Worm (Caenorhabditis elegans) whole organism, L1 larva: ENCODE results near the gene gsnl-1.
A peak's percentile ranks its signal among the peaks of the same experiment; 100 is the strongest.

Source experiments
- C16A3.4 ChIP-seq: fragments of 150-350 bp; optimal IDR thresholded peaks from 2 replicates; lab custom pipeline; 2014; ENCODE audit warnings: missing biosample characterization, missing genetic modification characterization
- C34B4.2 ChIP-seq: sonication (generic microtip); optimal IDR thresholded peaks from 2 replicates; lab custom pipeline; 2017; ENCODE audit warnings: mild to moderate bottlenecking, missing genetic modification characterization, missing compliant biosample characterization
- F16B12.6 ChIP-seq: fragments of 150-350 bp; optimal IDR thresholded peaks from 2 replicates; lab custom pipeline; 2014; ENCODE audit warnings: missing biosample characterization, missing genetic modification characterization
- Y116A8C.19 ChIP-seq: sonication (generic microtip); optimal IDR thresholded peaks from 2 replicates; lab custom pipeline; 2016; ENCODE audit warnings: missing compliant biosample characterization, missing genetic modification characterization, borderline replicate concordance
- aha-1 ChIP-seq: fragments of 150-350 bp; optimal IDR thresholded peaks from 2 replicates; lab custom pipeline; 2014; ENCODE audit warnings: missing biosample characterization, missing genetic modification characterization
- ama-1 ChIP-seq: fragments of 150-350 bp; optimal IDR thresholded peaks from 2 replicates; lab custom pipeline; 2014
- blmp-1 ChIP-seq: fragments of 150-350 bp; optimal IDR thresholded peaks from 2 replicates; lab custom pipeline; 2014; ENCODE audit warnings: missing biosample characterization, missing genetic modification characterization
- ceh-8 ChIP-seq: fragments of 200-800 bp; sonication (Bioruptor generic); optimal IDR thresholded peaks from 2 replicates; lab custom pipeline; 2018; ENCODE audit warnings: mild to moderate bottlenecking, missing genetic modification characterization, moderate library complexity, missing compliant biosample characterization
- ceh-90 ChIP-seq: sonication (generic microtip); optimal IDR thresholded peaks from 2 replicates; lab custom pipeline; 2016; ENCODE audit warnings: missing genetic modification characterization, missing compliant biosample characterization
- dpl-1 ChIP-seq, 3 experiments: fragments of 150-350 bp in 2 of 3; sonication (generic microtip) in 1 of 3; optimal IDR thresholded peaks; 2 replicates each; lab custom pipeline; 2014 to 2017; ENCODE audit warnings: missing biosample characterization in 3 of 3, missing genetic modification characterization in 3 of 3, missing genetic modification reagents in 3 of 3
- efl-1 ChIP-seq, 4 experiments: fragments of 150-350 bp; optimal IDR thresholded peaks in 3 of 4; peaks in 1 of 4; 1 replicate in 1 of 4; 2 replicates in 3 of 4; lab custom pipeline; 2014; ENCODE audit warnings: missing biosample characterization in 2 of 4, missing genetic modification characterization in 2 of 4, missing genetic modification reagents in 2 of 4
- egl-13 ChIP-seq: sonication (generic microtip); optimal IDR thresholded peaks from 2 replicates; lab custom pipeline; 2016; ENCODE audit warnings: missing genotype, missing genetic modification reagents, missing genetic modification characterization, missing compliant biosample characterization
- elt-2 ChIP-seq: sonication (generic microtip); optimal IDR thresholded peaks from 2 replicates; lab custom pipeline; 2016; ENCODE audit warnings: missing genetic modification characterization, mild to moderate bottlenecking, inconsistent platforms, missing compliant biosample characterization, missing genetic modification reagents
- fkh-10 ChIP-seq: sonication (generic microtip); optimal IDR thresholded peaks from 2 replicates; lab custom pipeline; 2017; ENCODE audit warnings: missing biosample characterization, missing genetic modification reagents, missing genetic modification characterization
- fkh-4 ChIP-seq: sonication (generic microtip); optimal IDR thresholded peaks from 2 replicates; lab custom pipeline; 2016; ENCODE audit warnings: missing compliant biosample characterization, missing genetic modification characterization, borderline replicate concordance
- fkh-8 ChIP-seq: sonication (generic microtip); optimal IDR thresholded peaks from 2 replicates; lab custom pipeline; 2016; ENCODE audit warnings: mild to moderate bottlenecking, missing genetic modification characterization, missing compliant biosample characterization
- fos-1 ChIP-seq: fragments of 150-350 bp; optimal IDR thresholded peaks from 2 replicates; lab custom pipeline; 2014; ENCODE audit warnings: missing biosample characterization, missing genetic modification characterization
- grh-1 ChIP-seq: fragments of 200-800 bp; sonication (Bioruptor generic); IDR thresholded peaks from 2 replicates; pipeline ENCODE4 v1.3.6; 2022; ENCODE audit warnings: missing genetic modification reagents, missing genetic modification characterization, missing compliant biosample characterization
- hpl-2 ChIP-seq: fragments of 150-350 bp; optimal IDR thresholded peaks from 2 replicates; lab custom pipeline; 2014; ENCODE audit warnings: missing biosample characterization, missing genetic modification reagents, missing genetic modification characterization
- irx-1 ChIP-seq: sonication (generic microtip); optimal IDR thresholded peaks from 2 replicates; lab custom pipeline; 2016; ENCODE audit warnings: missing genetic modification characterization, missing compliant biosample characterization
- lin-13 ChIP-seq: fragments of 150-350 bp; optimal IDR thresholded peaks from 2 replicates; lab custom pipeline; 2014; ENCODE audit warnings: missing biosample characterization, missing genetic modification reagents, missing genetic modification characterization
- mef-2 ChIP-seq: fragments of 150-350 bp; optimal IDR thresholded peaks from 2 replicates; lab custom pipeline; 2014; ENCODE audit warnings: missing biosample characterization, missing genetic modification characterization
- nhr-11 ChIP-seq: fragments of 150-350 bp; optimal IDR thresholded peaks from 2 replicates; lab custom pipeline; 2014; ENCODE audit warnings: missing biosample characterization, missing genetic modification characterization
- nhr-20 ChIP-seq: sonication (generic microtip); optimal IDR thresholded peaks from 2 replicates; lab custom pipeline; 2016; ENCODE audit warnings: mild to moderate bottlenecking, missing genetic modification characterization, missing compliant biosample characterization
- nhr-237 ChIP-seq: fragments of 150-350 bp; optimal IDR thresholded peaks from 2 replicates; lab custom pipeline; 2014; ENCODE audit warnings: missing biosample characterization, missing genetic modification characterization
- nhr-47 ChIP-seq: sonication (generic microtip); optimal IDR thresholded peaks from 2 replicates; lab custom pipeline; 2016; ENCODE audit warnings: mild to moderate bottlenecking, missing genetic modification characterization, moderate library complexity, missing compliant biosample characterization
- nhr-76 ChIP-seq: sonication (generic microtip); optimal IDR thresholded peaks from 2 replicates; lab custom pipeline; 2017; ENCODE audit warnings: missing biosample characterization, missing genetic modification characterization
- nhr-77 ChIP-seq: fragments of 150-350 bp; optimal IDR thresholded peaks from 2 replicates; lab custom pipeline; 2014; ENCODE audit warnings: missing biosample characterization, missing genetic modification characterization
- nhr-84 ChIP-seq: sonication (generic microtip); optimal IDR thresholded peaks from 2 replicates; lab custom pipeline; 2017; ENCODE audit warnings: missing biosample characterization, missing genetic modification characterization
- nhr-85 ChIP-seq: sonication (generic microtip); peaks from one replicate; lab custom pipeline; 2016; ENCODE audit warnings: missing genetic modification characterization, inconsistent platforms, missing compliant biosample characterization
- nhr-90 ChIP-seq: sonication (generic microtip); optimal IDR thresholded peaks from 2 replicates; lab custom pipeline; 2016; ENCODE audit warnings: mild to moderate bottlenecking, missing genetic modification characterization, missing compliant biosample characterization; ENCODE audit not compliant: poor library complexity
- pag-3 ChIP-seq: sonication (generic microtip); optimal IDR thresholded peaks from 2 replicates; lab custom pipeline; 2017; ENCODE audit warnings: missing genetic modification characterization, mild to moderate bottlenecking, missing compliant biosample characterization, antibody characterized with exemption, borderline replicate concordance; ENCODE audit not compliant: insufficient read depth
- pqm-1 ChIP-seq: sonication (generic microtip); optimal IDR thresholded peaks from 3 replicates; lab custom pipeline; 2017; ENCODE audit warnings: missing biosample characterization, missing genetic modification characterization
- unc-86 ChIP-seq: sonication (generic microtip); optimal IDR thresholded peaks from 2 replicates; lab custom pipeline; 2016; ENCODE audit warnings: missing genetic modification characterization, missing compliant biosample characterization
- unc-98 ChIP-seq: fragments of 200-800 bp; sonication (Bioruptor generic); IDR thresholded peaks from 2 replicates; pipeline ENCODE4 v1.3.6; 2022; ENCODE audit warnings: missing genetic modification characterization, missing compliant biosample characterization
- ztf-4 ChIP-seq: fragments of 150-350 bp; optimal IDR thresholded peaks from 2 replicates; lab custom pipeline; 2014; ENCODE audit warnings: missing biosample characterization, missing genetic modification characterization

The gsnl-1 gene

DNA sequence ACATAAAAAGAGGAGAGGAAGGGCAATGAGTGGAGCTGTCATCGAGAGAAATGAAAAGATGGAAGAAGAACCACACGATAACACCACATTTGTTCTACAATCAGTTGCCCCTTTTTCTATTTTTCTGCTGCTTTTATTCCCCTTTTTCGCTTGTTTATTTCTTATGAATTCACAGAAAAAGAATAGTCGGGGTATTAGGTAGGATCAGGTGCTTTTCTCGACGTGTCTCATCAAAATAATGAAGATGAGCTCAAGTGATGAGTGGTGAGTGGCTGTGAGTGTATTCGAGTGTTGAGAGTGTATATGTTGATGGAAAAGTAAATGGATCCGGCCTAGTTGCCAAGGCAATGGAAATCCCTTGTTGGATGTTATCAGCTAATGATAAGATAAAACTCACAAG, 11.3 kb upstream of the gsnl-1 start (continued):
- no peak for TF ChIP-seq ztf-4
- no peak for TF ChIP-seq nhr-77 (tag; lab: Kevin White, UChicago)
- no peak for TF ChIP-seq Y116A8C.19 (tag; lab: Kevin White, UChicago)
- no peak for TF ChIP-seq unc-86 (tag; lab: Kevin White, UChicago)
- no peak for TF ChIP-seq F16B12.6
- no peak for TF ChIP-seq efl-1 (optimal IDR thresholded peaks at IDR 0.05; lab: Kevin White, UChicago)
- peak in 1 of 2 experiments; percentile 69 for TF ChIP-seq efl-1 (GFP tag; optimal IDR thresholded peaks at IDR 0.05 in 1 of 2; lab: Kevin White, UChicago)
- TF ChIP-seq fkh-10: no peak
- no peak for TF ChIP-seq C34B4.2 (tag; lab: Kevin White, UChicago)
- peak; percentile 15 for TF ChIP-seq fkh-8 (tag; lab: Kevin White, UChicago)

DNA sequence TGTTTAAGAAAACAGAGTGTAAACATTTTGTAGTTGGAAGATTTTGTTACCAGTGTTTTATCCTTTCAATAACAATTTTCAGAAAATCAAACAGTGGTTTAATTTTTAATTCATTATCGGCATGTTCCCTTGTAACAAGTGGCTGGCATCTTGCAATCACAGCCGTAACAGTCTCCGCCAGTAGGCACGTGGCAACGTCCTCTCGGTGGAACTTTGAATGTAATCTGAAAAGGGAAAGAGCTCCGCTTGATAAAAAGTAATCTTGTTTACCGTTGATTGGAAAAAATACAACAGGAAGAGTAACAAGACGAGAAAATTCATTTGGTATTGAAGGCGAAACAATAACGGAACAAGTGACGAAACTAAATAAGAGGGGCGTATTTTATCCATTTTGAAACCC, 7.4 kb upstream of the gsnl-1 start, which contains the start of gene K06A4.10:
Gene K06A4.10 (minus strand): TSS at position 390 of the 400 bp plus-strand sequence.
- TF ChIP-seq nhr-77 (tag; lab: Kevin White, UChicago) (no peak), elt-2 (tag; lab: Kevin White, UChicago) (peak; percentile 46)

DNA sequence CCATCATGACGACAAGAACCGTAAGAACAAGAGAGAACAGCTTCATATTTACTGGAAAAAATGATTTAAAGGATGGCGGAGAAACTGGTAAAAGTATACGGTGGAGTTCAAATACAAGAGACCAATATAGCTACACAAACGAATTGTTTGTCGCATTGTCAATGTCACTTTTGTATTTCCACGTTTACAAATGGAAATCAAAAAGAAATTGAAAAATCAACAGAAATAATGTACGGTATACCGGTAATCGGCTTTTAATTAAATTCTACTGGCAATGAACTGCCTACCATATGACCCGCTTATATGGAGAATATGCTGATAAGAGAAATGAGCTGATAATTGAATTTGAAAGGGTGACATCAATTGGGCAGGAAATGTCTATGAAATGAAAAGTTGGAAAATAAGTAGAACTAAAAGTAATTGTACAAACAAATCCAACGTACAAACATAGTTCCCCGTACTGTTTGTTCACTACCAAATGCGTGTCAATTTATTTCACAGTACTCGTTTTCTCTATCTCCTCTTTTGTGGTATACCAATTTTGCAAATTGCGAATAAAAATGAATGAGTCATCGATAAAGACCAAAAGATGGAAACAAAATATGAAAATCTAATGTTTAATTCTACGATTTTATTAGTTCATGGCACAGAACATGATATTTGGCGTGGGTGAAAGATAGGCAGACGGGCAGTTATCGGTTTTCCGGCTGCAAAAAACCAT, 5.2 kb upstream of the gsnl-1 start, which contains the start of gene K06A4.7:
Gene K06A4.7 (minus strand): TSS at position 51 of the 721 bp plus-strand sequence.
- TF ChIP-seq elt-2 (tag; lab: Kevin White, UChicago) (peak; percentile 79), ceh-8 (GFP tag; lab: Kevin White, UChicago) (no peak), nhr-76 (tag; lab: Kevin White, UChicago) (no peak), efl-1 (optimal IDR thresholded peaks at IDR 0.05; lab: Kevin White, UChicago) (no peak), efl-1 (GFP tag; optimal IDR thresholded peaks at IDR 0.05 in 1 of 2; lab: Kevin White, UChicago) (peak in 1 of 2 experiments; percentile 43), nhr-84 (no peak), nhr-20 (no peak)

DNA sequence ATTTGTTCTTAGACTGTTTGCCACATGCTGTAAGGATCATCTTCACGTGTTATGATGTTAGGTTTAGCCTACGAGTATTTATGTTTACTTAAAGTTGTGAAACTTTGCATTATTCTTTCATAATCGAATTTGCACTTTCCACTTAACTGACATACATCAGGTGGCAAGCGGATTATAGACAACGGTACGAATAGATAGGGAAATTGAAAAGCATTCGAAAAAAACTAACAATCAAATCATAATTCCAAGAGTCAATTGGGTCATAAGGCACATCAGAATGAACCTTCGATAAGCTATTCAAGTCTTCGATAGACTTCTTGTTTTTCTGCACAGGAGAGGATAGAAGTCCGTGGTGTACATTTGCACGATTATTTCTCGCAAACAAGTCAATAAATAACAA, 4.4 kb upstream of the gsnl-1 start:
- TF ChIP-seq elt-2 (tag; lab: Kevin White, UChicago): peak; percentile 24
- no peak for TF ChIP-seq mef-2 (tag; lab: Kevin White, UChicago)

DNA sequence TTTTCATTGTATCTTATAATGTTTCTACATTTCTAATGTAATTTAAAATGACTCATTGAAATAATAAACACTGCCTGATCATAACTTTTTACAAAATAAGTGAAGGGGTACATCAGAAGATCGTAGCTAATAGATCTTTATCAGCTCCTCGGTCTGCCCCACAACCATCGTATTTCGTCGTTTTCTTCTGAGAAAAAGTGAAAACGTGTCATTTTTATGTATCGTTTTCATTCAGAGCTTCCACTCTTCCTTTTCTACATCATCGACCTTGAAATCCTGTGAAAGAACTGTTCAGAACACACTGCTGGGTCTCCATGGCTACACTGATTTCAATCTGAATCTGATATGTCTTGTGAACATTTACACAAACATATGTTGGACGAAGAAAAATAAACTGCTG, 2.5 kb downstream of the gsnl-1 start:
- no peak for TF ChIP-seq ceh-90 (tag; lab: Kevin White, UChicago)
- no peak for TF ChIP-seq nhr-85 (tag; lab: Kevin White, UChicago)
- peak; percentile 3 for TF ChIP-seq blmp-1 (tag; lab: Kevin White, UChicago)

DNA sequence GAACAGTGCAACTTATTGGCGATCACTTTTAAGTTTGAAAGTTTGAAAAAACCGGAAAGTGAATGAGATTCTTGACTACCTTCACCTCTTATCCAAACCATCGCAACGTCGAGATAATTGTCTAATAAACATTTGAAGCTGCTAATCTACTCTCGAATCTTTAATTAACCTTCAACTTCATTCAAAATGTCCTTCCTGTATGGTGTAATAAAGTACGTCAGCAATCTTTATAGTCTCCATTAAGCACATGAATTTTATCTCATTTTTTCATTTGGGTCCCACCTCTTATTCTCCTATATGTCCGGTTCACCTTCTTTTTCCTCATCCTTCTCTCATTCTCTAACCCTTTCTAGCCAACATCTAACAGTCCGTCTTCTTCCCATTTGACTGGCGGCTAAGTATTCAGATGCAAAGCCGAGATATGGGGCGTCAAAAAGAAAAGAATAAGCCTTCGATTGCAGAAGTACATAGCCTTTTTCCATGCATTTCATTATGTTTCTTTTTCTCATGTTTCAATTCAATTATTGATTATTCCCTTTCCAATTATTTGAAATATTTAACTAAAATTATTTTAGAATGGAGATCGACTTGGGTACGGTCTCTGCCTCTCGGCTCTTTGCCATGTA, 4.1 kb downstream of the gsnl-1 start, which contains the start of gene swt-5:
Gene swt-5 (plus strand): TSS at position 576 of the 626 bp plus-strand sequence.
- TF ChIP-seq pqm-1 (tag; lab: Kevin White, UChicago): no peak
- no peak for TF ChIP-seq aha-1
- TF ChIP-seq nhr-237 (tag; lab: Kevin White, UChicago): no peak
- TF ChIP-seq egl-13: no peak
- TF ChIP-seq unc-98 (GFP tag; lab: Robert Waterston, UW): no peak

DNA sequence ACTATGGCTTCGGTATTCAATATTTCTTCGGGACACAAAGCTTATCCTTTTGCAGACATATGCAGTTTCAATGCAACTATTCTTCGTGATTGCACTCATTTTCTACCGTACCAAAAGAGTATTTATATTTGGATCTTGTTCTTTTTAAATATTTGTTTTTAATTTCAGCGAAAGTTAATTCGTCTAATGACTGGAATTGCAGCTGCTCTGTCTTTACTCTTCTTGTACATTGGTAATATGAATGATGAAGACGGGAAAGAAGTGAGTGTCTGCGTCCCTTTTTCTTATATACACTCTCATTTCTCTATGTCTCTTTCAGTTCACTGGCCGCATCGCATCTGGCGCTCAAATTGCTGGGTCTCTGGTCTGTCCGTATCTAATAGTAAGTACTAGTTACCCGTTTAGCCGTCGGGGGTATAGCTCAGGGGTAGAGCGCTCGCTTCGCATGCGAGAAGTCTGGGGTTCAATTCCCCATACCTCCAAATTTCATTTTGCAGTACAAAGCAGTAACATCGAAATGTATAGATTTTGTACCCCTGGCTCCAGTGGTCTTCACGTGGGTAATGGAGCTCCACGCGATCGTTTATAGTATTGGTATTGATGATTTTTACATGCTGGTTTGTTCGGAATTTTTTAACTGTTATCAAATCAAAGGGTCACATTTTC, 6.4 kb downstream of the gsnl-1 start:
- TF ChIP-seq nhr-47 (tag; lab: Kevin White, UChicago): peak; percentile 87
- no peak for TF ChIP-seq pag-3 (tag; lab: Kevin White, UChicago)
- TF ChIP-seq irx-1 (tag; lab: Kevin White, UChicago): peak; percentile 70
- no peak for TF ChIP-seq lin-13 (GFP tag; lab: Kevin White, UChicago)
- peak; percentile 5 for TF ChIP-seq ama-1 (lab: Kevin White, UChicago)
- TF ChIP-seq nhr-11 (tag; lab: Kevin White, UChicago): no peak
- peak; percentile 49 for TF ChIP-seq C16A3.4 (tag; lab: Kevin White, UChicago)
- peak; percentile 54 to 57 for TF ChIP-seq efl-1 (optimal IDR thresholded peaks at IDR 0.05; lab: Kevin White, UChicago)
- TF ChIP-seq efl-1 (GFP tag; optimal IDR thresholded peaks at IDR 0.05 in 1 of 2; lab: Kevin White, UChicago): peak; percentile 34 to 95
- no peak for TF ChIP-seq mef-2 (tag; lab: Kevin White, UChicago)
- peak; percentile 12 to 51 (median 49) for TF ChIP-seq dpl-1 (GFP tag; optimal IDR thresholded peaks at IDR 0.05; lab: Kevin White, UChicago)
- no peak for TF ChIP-seq hpl-2
- no peak for TF ChIP-seq fkh-4 (tag; lab: Kevin White, UChicago)
- TF ChIP-seq nhr-90: peak; percentile 83
- TF ChIP-seq fos-1 (tag; lab: Kevin White, UChicago): peak; percentile 63
- peak; percentile 41 for TF ChIP-seq grh-1
- peak; percentile 67 for TF ChIP-seq egl-13
- TF ChIP-seq aha-1: no peak
- TF ChIP-seq ceh-8 (GFP tag; lab: Kevin White, UChicago): peak; percentile 62
- peak; percentile 25 for TF ChIP-seq ztf-4
